Fruit fly (Drosophila melanogaster) Kc167 (cell line): ENCODE results near the gene Naa20A.
A peak's percentile ranks its signal among the peaks of the same experiment; 100 is the strongest.

Experiments
- Myc ChIP-seq: fragments of >200 bp; optimal IDR thresholded peaks from 2 replicates; lab custom pipeline; 2017; ENCODE audit warnings: missing external identifiers
- Sin3A ChIP-seq: fragments of >200 bp; optimal IDR thresholded peaks from 2 replicates; lab custom pipeline; 2018; ENCODE audit warnings: missing external identifiers
- h ChIP-seq: fragments of >200 bp; optimal IDR thresholded peaks from 3 replicates; lab custom pipeline; 2018; ENCODE audit warnings: missing external identifiers
- insv ChIP-seq: fragments of >200 bp; optimal IDR thresholded peaks from 3 replicates; lab custom pipeline; 2018; ENCODE audit warnings: missing external identifiers
- psq ChIP-seq: fragments of >200 bp; optimal IDR thresholded peaks from 2 replicates; lab custom pipeline; 2017; ENCODE audit warnings: missing external identifiers
- ttk ChIP-seq: sonication (Bioruptor generic); optimal IDR thresholded peaks from 2 replicates; lab custom pipeline; 2017; ENCODE audit warnings: missing external identifiers

The Naa20A gene

DNA sequence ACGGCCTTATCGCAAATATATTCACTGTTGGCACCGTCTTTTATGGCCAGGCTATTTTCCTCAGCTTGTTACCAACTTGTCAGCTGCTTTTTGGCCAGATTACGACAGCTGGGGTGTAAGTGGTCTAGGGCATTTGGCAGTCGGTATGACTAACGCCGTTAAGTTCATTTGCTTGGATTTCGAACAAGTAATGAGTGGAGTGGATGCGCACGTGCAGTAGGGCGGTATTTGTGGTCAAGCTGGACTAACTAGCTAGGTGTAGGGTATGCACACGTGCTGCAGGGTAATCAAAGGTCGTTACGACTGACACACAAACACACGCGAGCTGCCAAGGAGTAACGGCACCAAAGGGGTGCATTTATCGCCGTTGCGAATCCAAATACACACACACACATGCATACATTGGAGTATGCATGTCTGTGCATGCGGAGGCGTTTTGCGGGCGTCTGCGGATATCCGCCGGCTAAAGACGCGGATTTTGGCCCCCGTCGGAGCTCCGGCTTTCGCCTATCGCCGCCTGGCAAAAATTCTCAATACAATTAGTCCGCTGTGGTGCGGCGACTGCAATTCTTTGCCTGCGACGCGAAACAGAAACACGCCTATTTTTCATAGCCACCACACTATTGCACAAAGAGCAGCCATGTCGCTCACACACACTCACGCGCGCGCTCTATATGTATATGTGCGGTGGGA is 44.8 kb downstream of the Naa20A start:
- no peak for TF ChIP-seq insv
- TF ChIP-seq ttk (lab: Kevin White, UChicago): peak; percentile 6

DNA sequence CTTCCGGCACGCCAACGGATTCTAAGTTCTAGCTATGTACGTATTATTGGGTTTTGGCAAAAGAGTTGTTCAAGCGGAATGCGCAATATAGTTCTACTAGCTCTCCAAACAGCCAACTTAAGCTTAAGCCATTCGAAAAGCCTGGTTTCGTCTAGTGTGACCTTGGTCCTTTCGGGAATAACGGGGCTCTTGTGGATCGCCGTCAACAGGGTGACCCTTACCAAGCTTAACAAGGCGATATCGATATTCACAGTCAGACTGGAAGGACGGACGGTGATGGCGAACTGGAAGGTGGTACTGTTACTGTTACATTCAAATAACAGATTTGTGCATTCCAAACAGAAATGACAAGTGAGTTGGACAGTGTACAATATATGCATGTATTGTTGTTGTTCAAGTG is 49.2 kb downstream of the Naa20A start:
- TF ChIP-seq h: no peak
- TF ChIP-seq ttk (lab: Kevin White, UChicago): no peak
- TF ChIP-seq Myc (lab: Kevin White, UChicago): no peak
- no peak for TF ChIP-seq psq
- TF ChIP-seq Sin3A (lab: Kevin White, UChicago): no peak
- TF ChIP-seq insv: no peak
